Worm (Caenorhabditis elegans) whole organism, early embryonic: ENCODE data around the gene mes-1.

Source experiments
- aly-1 ChIP-seq: sonication (generic microtip); optimal IDR thresholded peaks from 2 replicates; lab custom pipeline; 2016; ENCODE audit warnings: missing genetic modification characterization, missing compliant biosample characterization
- scrt-1 ChIP-seq: fragments of 200-800 bp; sonication (Bioruptor generic); IDR thresholded peaks from 2 replicates; pipeline ENCODE4 v1.3.6; 2022; ENCODE audit warnings: missing genetic modification characterization, missing compliant biosample characterization
- sea-1 ChIP-seq: fragments of 200-800 bp; sonication (Bioruptor generic); conservative IDR thresholded peaks from 2 replicates; pipeline ENCODE4 v1.3.6; 2022; ENCODE audit warnings: missing genetic modification characterization, missing compliant biosample characterization
- tbx-37 ChIP-seq: fragments of 200-800 bp; sonication (Bioruptor generic); conservative IDR thresholded peaks from 2 replicates; pipeline ENCODE4 v1.3.6; 2022; ENCODE audit warnings: missing genetic modification reagents, missing genetic modification characterization, missing compliant biosample characterization

- TF ChIP-seq aly-1 (tag; lab: Kevin White, UChicago) (no peak), sea-1 (GFP tag; lab: Robert Waterston, UW) (no peak), tbx-37 (GFP tag; lab: Robert Waterston, UW) (no peak), scrt-1 (GFP tag; lab: Robert Waterston, UW) (no peak)
These were observed 4.8 kb upstream of the mes-1 start, which contains the start of gene xtr-1 for ce11 chrX:11852494-11852893.
